Worm (Caenorhabditis elegans): ENCODE measurements around the gene sru-1.

sru-1 gene

DNA sequence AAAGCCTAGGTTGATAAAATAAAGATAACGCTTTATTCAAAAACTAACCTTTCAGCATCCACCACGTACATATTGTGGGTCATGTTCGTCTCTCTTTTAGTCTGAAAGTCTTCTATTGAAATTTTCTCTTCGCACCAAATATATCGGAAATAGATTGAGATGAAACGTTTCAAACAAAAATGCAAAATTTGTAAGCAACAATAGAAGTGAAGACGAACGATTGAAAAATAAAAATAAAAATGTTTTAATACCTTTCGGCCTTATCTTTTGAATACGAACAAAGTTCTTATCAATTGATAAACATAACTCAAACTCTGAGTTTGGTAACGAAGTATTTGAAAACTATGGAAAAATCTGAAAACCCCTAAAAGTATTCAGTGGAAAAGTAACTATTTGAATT, 44.7 kb downstream of the sru-1 start, which contains the start of gene F56H11.2:
TSS of gene F56H11.2 (minus strand) at position 101 of the 400 bp plus-strand sequence.
- TF ChIP-seq elt-2 (tag; optimal IDR thresholded peaks at IDR 0.05): peak; percentile 14
- no peak for TF ChIP-seq nhr-28 (tag; optimal IDR thresholded peaks at IDR 0.05)

DNA sequence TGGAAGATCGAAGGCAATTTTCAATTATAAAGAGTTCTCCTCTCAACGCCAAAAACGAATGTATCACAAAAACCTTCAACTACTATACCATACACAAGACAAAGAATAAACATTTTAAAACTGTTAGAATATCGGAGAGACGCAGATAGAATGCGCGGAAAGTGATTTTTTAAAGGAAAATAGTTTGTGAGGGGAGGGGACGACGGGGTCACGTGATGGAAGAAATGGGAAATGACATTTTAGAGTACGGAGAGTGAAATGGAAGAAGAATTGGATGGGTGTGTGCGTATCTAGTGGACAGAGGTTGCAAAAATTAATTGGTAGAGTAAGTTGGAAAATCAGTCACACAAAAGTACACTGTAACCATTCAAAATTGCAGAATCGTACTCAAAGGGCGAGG, 45.9 kb downstream of the sru-1 start:
- TF ChIP-seq ztf-11 (tag; optimal IDR thresholded peaks at IDR 0.05) (no peak), nhr-25 (tag; optimal IDR thresholded peaks at IDR 0.05) (peak; percentile 85), nhr-23 (tag; optimal IDR thresholded peaks at IDR 0.05) (peak; percentile 46), snpc-4 (tag; optimal IDR thresholded peaks at IDR 0.05) (peak; percentile 6), nhr-237 (tag; optimal IDR thresholded peaks at IDR 0.05) (no peak), pha-4 (tag; optimal IDR thresholded peaks at IDR 0.05) (peak; percentile 48), sea-2 (GFP tag; optimal IDR thresholded peaks at IDR 0.05) (no peak)

DNA sequence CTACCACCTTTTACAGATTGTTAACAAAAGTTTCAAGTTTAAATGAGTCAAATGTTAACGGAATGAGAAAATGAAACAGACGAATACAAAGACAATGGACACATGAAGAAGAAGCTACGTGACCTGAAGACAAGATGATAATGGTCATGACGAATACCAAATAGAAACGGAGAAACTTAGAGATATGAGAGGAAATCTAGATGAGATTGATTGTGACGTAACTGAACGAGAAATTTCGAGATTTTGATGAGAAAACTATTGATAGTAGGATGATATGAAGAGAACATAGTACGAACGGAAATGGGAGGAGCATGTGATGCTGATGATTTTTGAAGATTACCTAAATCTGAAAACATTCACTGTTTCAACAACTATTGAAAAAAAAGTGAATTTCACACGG, 46.7 kb downstream of the sru-1 start:
- TF ChIP-seq nhr-23 (tag; optimal IDR thresholded peaks at IDR 0.05) (peak; percentile 85), nhr-12 (tag; optimal IDR thresholded peaks at IDR 0.05) (no peak), mdl-1 (tag; optimal IDR thresholded peaks at IDR 0.05) (no peak), nhr-43 (tag; optimal IDR thresholded peaks at IDR 0.05; ENCODE audit: poor library complexity, severe bottlenecking) (peak; percentile 62), nhr-25 (tag; optimal IDR thresholded peaks at IDR 0.05) (peak; percentile 66), elt-3 (tag; optimal IDR thresholded peaks at IDR 0.05) (peak in 1 of 3 experiments; percentile 81), nfya-1 (tag; optimal IDR thresholded peaks at IDR 0.05; ENCODE audit: insufficient read depth) (peak; percentile 9), aly-2 (tag; optimal IDR thresholded peaks at IDR 0.05) (no peak)

DNA sequence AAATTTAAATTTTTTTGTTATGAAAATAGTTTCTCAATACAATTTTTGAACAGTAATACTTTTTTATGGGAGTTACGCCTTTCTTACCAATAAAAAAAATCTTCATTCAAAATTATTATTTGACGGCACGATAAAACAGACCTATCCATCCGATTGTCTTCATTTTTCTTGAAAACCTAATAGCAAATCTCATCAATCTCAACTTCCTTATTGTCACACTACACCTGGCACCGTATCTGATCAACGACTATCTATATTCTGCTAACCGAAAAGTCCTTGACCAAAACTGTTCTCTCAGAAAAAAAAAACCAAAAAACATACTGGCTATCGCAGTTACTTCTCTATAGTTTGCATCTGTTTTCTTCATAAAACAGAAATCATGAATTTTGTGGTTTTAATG, 47.7 kb downstream of the sru-1 start:
- TF ChIP-seq lsy-12 (tag; optimal IDR thresholded peaks at IDR 0.05): no peak
- no peak for TF ChIP-seq mdl-1 (tag; optimal IDR thresholded peaks at IDR 0.05)
- no peak for TF ChIP-seq hmg-11 (tag; optimal IDR thresholded peaks at IDR 0.05)
- no peak for TF ChIP-seq lin-15B (tag; optimal IDR thresholded peaks at IDR 0.05)
- no peak for TF ChIP-seq elt-2 (tag; optimal IDR thresholded peaks at IDR 0.05)
- TF ChIP-seq elt-3 (tag; optimal IDR thresholded peaks at IDR 0.05): no peak
- peak; percentile 20 for TF ChIP-seq nhr-43 (tag; optimal IDR thresholded peaks at IDR 0.05; ENCODE audit: poor library complexity, severe bottlenecking)
- no peak for TF ChIP-seq aly-2 (tag; optimal IDR thresholded peaks at IDR 0.05)
- no peak for TF ChIP-seq lin-39 (tag; optimal IDR thresholded peaks at IDR 0.05)
- TF ChIP-seq elt-1 (tag; optimal IDR thresholded peaks at IDR 0.05): peak; percentile 44
- no peak for TF ChIP-seq daf-12 (tag; optimal IDR thresholded peaks at IDR 0.05)
- no peak for TF ChIP-seq fos-1 (tag; optimal IDR thresholded peaks at IDR 0.05)
- TF ChIP-seq unc-39 (tag; optimal IDR thresholded peaks at IDR 0.05): no peak
- no peak for TF ChIP-seq nhr-25 (tag; optimal IDR thresholded peaks at IDR 0.05)
- TF ChIP-seq mml-1 (tag; optimal IDR thresholded peaks at IDR 0.05): no peak
- no peak for TF ChIP-seq fkh-2 (tag; optimal IDR thresholded peaks at IDR 0.05)
- TF ChIP-seq ceh-28 (tag; optimal IDR thresholded peaks at IDR 0.05): no peak
- peak; percentile 56 for TF ChIP-seq nhr-23 (tag; optimal IDR thresholded peaks at IDR 0.05)

DNA sequence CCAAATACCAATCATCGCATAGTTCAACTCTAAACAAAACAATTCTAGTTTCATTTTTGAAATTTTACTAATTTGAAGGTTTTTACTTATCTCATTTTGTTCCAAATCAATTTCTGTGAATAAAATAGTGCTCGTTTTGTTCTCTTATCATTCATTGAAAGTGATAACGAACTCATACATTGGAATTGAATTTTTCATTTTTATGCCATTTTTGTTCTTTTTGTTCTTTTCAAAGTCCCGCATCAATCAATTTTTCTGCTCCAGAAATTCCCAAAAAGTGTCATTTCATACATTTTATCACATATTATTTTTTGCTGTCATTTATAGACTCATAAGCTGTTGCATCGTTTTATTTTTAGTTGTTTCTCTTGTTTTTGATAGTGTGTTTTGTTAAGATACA, 49.1 kb downstream of the sru-1 start:
- TF ChIP-seq mdl-1 (tag; optimal IDR thresholded peaks at IDR 0.05) (no peak), unc-62 (GFP tag; optimal IDR thresholded peaks at IDR 0.05) (no peak), nhr-23 (tag; optimal IDR thresholded peaks at IDR 0.05) (no peak), unc-39 (tag; optimal IDR thresholded peaks at IDR 0.05) (no peak), snpc-4 (tag; optimal IDR thresholded peaks at IDR 0.05) (no peak), lsy-12 (tag; optimal IDR thresholded peaks at IDR 0.05) (no peak), lin-15B (tag; optimal IDR thresholded peaks at IDR 0.05) (no peak), pqm-1 (tag; optimal IDR thresholded peaks at IDR 0.05) (peak; percentile 15), tbx-2 (tag; optimal IDR thresholded peaks at IDR 0.05) (no peak), fkh-10 (GFP tag; optimal IDR thresholded peaks at IDR 0.05) (no peak), ceh-82 (tag; optimal IDR thresholded peaks at IDR 0.05) (no peak), egl-5 (tag; optimal IDR thresholded peaks at IDR 0.05) (no peak), elt-2 (tag; optimal IDR thresholded peaks at IDR 0.05) (peak; percentile 79), skn-1 (tag; optimal IDR thresholded peaks at IDR 0.05) (no peak), eor-1 (tag; optimal IDR thresholded peaks at IDR 0.05) (no peak), nhr-77 (tag; optimal IDR thresholded peaks at IDR 0.05) (no peak), fos-1 (tag; optimal IDR thresholded peaks at IDR 0.05) (no peak), zag-1 (tag; optimal IDR thresholded peaks at IDR 0.05) (no peak)

All from whole organism, L3 larva.